ENCODE assay signal across 3 fruit fly cellular contexts in genomic region chr3R:30287389-30287788, dm6.
TF ChIP-seq lines count a peak whose summit lies in the region.

No protein-coding gene starts in this region.

- no peak for TF ChIP-seq CTCF in whole organism, embryonic (GFP tag; optimal IDR thresholded peaks at IDR 0.05; lab: Kevin White, UChicago)

TF ChIP-seq in whole organism, embryonic, 481 proteins besides CTCF, POLR2A, EP300 and RAD21:
- TF ChIP-seq B-H2 (GFP tag; optimal IDR thresholded peaks at IDR 0.05; lab: Kevin White, UChicago) (no peak), NFAT (GFP tag; IDR thresholded peaks at IDR 0.05; lab: Robert Waterston, UW) (no peak), CG12769 (tag; optimal IDR thresholded peaks at IDR 0.05; lab: Kevin White, UChicago) (no peak), Bteb2 (GFP tag; optimal IDR thresholded peaks at IDR 0.05; lab: Kevin White, UChicago) (no peak), Ets65A (GFP tag; lab: Kevin White, UChicago) (peak; percentile 66), wor (GFP tag; IDR thresholded peaks at IDR 0.05; lab: Robert Waterston, UW) (no peak), CG31388 (GFP tag; optimal IDR thresholded peaks at IDR 0.05; lab: Kevin White, UChicago) (no peak)

TF ChIP-seq in whole organism, prepupa, 60 proteins besides CTCF, POLR2A, EP300 and RAD21:
- TF ChIP-seq dsx (GFP tag; optimal IDR thresholded peaks at IDR 0.05; lab: Kevin White, UChicago; ENCODE audit: poor library complexity, severe bottlenecking) (no peak), CG6854 (GFP tag; optimal IDR thresholded peaks at IDR 0.05; lab: Kevin White, UChicago) (peak; percentile 25), dac (GFP tag; optimal IDR thresholded peaks at IDR 0.05; lab: Kevin White, UChicago) (no peak), cyc (GFP tag; optimal IDR thresholded peaks at IDR 0.05; lab: Kevin White, UChicago) (no peak), Hr39 (GFP tag; optimal IDR thresholded peaks at IDR 0.05; lab: Kevin White, UChicago) (no peak), CG7368 (GFP tag; optimal IDR thresholded peaks at IDR 0.05; lab: Kevin White, UChicago) (no peak), svp (GFP tag; lab: Kevin White, UChicago) (peak; percentile 62)

TF ChIP-seq in whole organism, wandering third instar larva, 38 proteins besides CTCF, POLR2A, EP300 and RAD21:
- TF ChIP-seq Hr83 (GFP tag; optimal IDR thresholded peaks at IDR 0.05; lab: Kevin White, UChicago; ENCODE audit: poor library complexity, severe bottlenecking) = no peak
- no peak for TF ChIP-seq ey (GFP tag; optimal IDR thresholded peaks at IDR 0.05; lab: Kevin White, UChicago)
- TF ChIP-seq psq (GFP tag; optimal IDR thresholded peaks at IDR 0.05; lab: Kevin White, UChicago) = peak; percentile 66
- TF ChIP-seq N (GFP tag; optimal IDR thresholded peaks at IDR 0.05; lab: Kevin White, UChicago) = no peak
TF ChIP-seq in whole organism, wandering third instar larva: peak in this region for 1.

Comparison
In these comparisons a context has a peak if more than half of its experiments do, and no peak if none do; other contexts are left out.
1. Of the 7 proteins assayed by ChIP-seq in both whole organism, embryonic and whole organism, prepupa: peak only in whole organism, embryonic: none; only in whole organism, prepupa: CG6854; in both: none; in neither: 6.